Fruit fly (Drosophila melanogaster): ENCODE measurements around the gene Sgt1.

The Sgt1 gene

DNA sequence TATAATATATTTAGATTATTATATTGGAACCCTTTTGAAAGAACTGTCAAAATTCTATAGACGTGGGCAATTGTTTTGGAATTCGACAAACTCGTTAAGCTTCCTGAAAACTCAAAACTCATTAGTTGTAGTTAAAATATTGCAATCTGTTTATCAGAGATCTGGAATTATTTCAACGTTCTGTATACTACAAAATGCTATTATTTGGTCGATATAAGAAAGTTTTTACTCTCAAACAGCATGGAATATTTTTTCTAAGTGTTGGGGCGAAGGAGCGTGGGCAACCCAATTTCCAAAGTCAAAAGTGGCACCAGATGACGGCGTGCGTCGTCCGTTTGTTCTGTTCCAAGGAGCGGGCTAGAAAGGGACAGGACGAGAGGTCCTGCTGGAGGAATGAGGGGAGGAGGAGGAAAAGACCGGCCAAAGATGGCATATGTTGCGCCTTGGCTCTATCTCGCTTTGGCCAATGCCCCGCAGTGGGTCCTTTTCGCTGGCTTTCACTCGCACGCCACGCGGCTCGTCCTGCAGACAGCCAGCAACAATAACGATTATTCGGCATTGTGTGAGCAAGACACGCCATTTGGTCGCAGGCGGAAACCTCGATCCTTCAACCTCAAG, 19.2 kb downstream of the Sgt1 start:
- no peak for TF ChIP-seq jim (GFP tag; optimal IDR thresholded peaks at IDR 0.05)
- no peak for TF ChIP-seq CG9705 (GFP tag; optimal IDR thresholded peaks at IDR 0.05)
- no peak for TF ChIP-seq h (GFP tag; optimal IDR thresholded peaks at IDR 0.05)
- TF ChIP-seq woc (GFP tag; optimal IDR thresholded peaks at IDR 0.05) = no peak
- TF ChIP-seq dmrt93B (GFP tag; optimal IDR thresholded peaks at IDR 0.05) = no peak
- TF ChIP-seq GATAd (GFP tag; optimal IDR thresholded peaks at IDR 0.05) = no peak
- no peak for TF ChIP-seq Jra (GFP tag; optimal IDR thresholded peaks at IDR 0.05)
- TF ChIP-seq Abd-B (GFP tag; optimal IDR thresholded peaks at IDR 0.05) = no peak
- TF ChIP-seq dl (GFP tag; optimal IDR thresholded peaks at IDR 0.05; ENCODE audit: insufficient read depth in 1 of 2, partially characterized antibody in 2 of 2) = no peak
- TF ChIP-seq Hnf4 (GFP tag; optimal IDR thresholded peaks at IDR 0.05) = no peak
- no peak for TF ChIP-seq Hr78 (GFP tag; optimal IDR thresholded peaks at IDR 0.05)
- TF ChIP-seq usp (GFP tag; optimal IDR thresholded peaks at IDR 0.05) = no peak
- no peak for TF ChIP-seq sage (GFP tag; optimal IDR thresholded peaks at IDR 0.05)
- TF ChIP-seq Dfd (GFP tag; optimal IDR thresholded peaks at IDR 0.05) = no peak
- TF ChIP-seq foxo (GFP tag; optimal IDR thresholded peaks at IDR 0.05) = no peak
- no peak for TF ChIP-seq psq (GFP tag; optimal IDR thresholded peaks at IDR 0.05)
- no peak for TF ChIP-seq Mio (GFP tag; optimal IDR thresholded peaks at IDR 0.05)

DNA sequence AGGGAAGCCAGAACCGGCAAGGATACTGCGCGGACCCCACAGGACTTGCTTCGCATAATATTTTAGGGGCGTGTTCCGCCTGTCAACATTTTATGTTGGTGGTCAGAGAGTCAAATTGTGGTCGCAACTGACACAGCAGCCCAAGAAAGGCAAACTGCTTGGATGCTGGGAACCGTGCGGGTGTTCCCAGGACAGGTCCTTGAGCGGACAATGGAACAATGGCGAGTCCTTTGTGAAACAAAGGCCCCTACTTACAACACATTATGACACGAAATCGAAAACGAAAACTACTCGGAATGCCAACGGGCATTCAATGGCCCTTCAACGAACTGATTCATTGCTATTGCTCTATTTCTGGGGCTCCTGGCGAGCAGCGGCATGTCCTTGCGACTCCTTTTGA, 20.8 kb downstream of the Sgt1 start:
- no peak for TF ChIP-seq h (GFP tag; optimal IDR thresholded peaks at IDR 0.05)
- no peak for TF ChIP-seq dsf (GFP tag; optimal IDR thresholded peaks at IDR 0.05; ENCODE audit: borderline replicate concordance)
- no peak for TF ChIP-seq CrebA (GFP tag; optimal IDR thresholded peaks at IDR 0.05; ENCODE audit: borderline replicate concordance)
- TF ChIP-seq Hr78 (GFP tag; optimal IDR thresholded peaks at IDR 0.05) = no peak
- TF ChIP-seq Abd-B (GFP tag; optimal IDR thresholded peaks at IDR 0.05) = no peak
- no peak for TF ChIP-seq OdsH (GFP tag; optimal IDR thresholded peaks at IDR 0.05)
- no peak for TF ChIP-seq psq (GFP tag; optimal IDR thresholded peaks at IDR 0.05)
- no peak for TF ChIP-seq tai (GFP tag; optimal IDR thresholded peaks at IDR 0.05)
- TF ChIP-seq dl (GFP tag; optimal IDR thresholded peaks at IDR 0.05; ENCODE audit: insufficient read depth in 1 of 2, partially characterized antibody in 2 of 2) = no peak
- TF ChIP-seq HLH106 (tag; optimal IDR thresholded peaks at IDR 0.05) = no peak
- no peak for TF ChIP-seq CG32264 (GFP tag; optimal IDR thresholded peaks at IDR 0.05)
- TF ChIP-seq GATAd (GFP tag; optimal IDR thresholded peaks at IDR 0.05) = no peak
- TF ChIP-seq Hr83 (GFP tag; optimal IDR thresholded peaks at IDR 0.05; ENCODE audit: poor library complexity, severe bottlenecking) = no peak
- no peak for TF ChIP-seq Dfd (GFP tag; optimal IDR thresholded peaks at IDR 0.05)
- no peak for TF ChIP-seq foxo (GFP tag; optimal IDR thresholded peaks at IDR 0.05)
- no peak for TF ChIP-seq jim (GFP tag; optimal IDR thresholded peaks at IDR 0.05)
- TF ChIP-seq usp (GFP tag; optimal IDR thresholded peaks at IDR 0.05) = no peak
- TF ChIP-seq Sp1 (GFP tag; optimal IDR thresholded peaks at IDR 0.05) = no peak
- no peak for TF ChIP-seq fru (GFP tag; optimal IDR thresholded peaks at IDR 0.05)

DNA sequence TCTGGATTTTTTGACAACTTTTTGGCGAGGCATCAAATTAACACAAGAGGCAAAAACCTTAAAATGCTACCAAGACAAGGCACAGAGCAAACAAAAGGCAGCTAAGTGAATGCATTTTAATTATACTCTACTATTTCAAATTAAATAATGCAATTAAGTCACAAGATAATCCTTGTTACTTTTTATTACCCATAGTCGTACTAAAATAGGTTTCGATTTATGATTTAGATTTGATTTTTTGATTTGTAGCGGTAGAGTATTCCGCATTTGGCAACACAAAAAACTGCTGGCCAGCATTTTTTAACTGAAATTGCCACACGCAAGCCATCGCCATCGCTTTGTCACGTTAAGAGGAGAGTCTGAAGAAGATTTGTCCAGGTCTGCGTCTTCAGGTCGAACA, 22.3 kb downstream of the Sgt1 start:
- TF ChIP-seq ey (GFP tag; optimal IDR thresholded peaks at IDR 0.05) (peak; percentile 48), br (GFP tag; optimal IDR thresholded peaks at IDR 0.05) (peak; percentile 24), foxo (GFP tag; optimal IDR thresholded peaks at IDR 0.05) (peak in 1 of 2 experiments; percentile 38), Sp1 (GFP tag; optimal IDR thresholded peaks at IDR 0.05) (peak; percentile 44), woc (GFP tag; optimal IDR thresholded peaks at IDR 0.05) (peak; percentile 44), lola (GFP tag; optimal IDR thresholded peaks at IDR 0.05) (no peak), OdsH (GFP tag; optimal IDR thresholded peaks at IDR 0.05) (peak; percentile 27), rgr (GFP tag; optimal IDR thresholded peaks at IDR 0.05) (peak; percentile 46), CG32264 (GFP tag; optimal IDR thresholded peaks at IDR 0.05) (no peak), HLH106 (tag; optimal IDR thresholded peaks at IDR 0.05) (peak; percentile 51), Hr78 (GFP tag; optimal IDR thresholded peaks at IDR 0.05) (no peak), Hr83 (GFP tag; optimal IDR thresholded peaks at IDR 0.05; ENCODE audit: poor library complexity, severe bottlenecking) (no peak), h (GFP tag; optimal IDR thresholded peaks at IDR 0.05) (peak; percentile 51), sv (GFP tag; optimal IDR thresholded peaks at IDR 0.05) (no peak), fru (GFP tag; optimal IDR thresholded peaks at IDR 0.05) (peak; percentile 39), usp (GFP tag; optimal IDR thresholded peaks at IDR 0.05) (no peak), Myc (optimal IDR thresholded peaks at IDR 0.05) (no peak), Abd-B (GFP tag; optimal IDR thresholded peaks at IDR 0.05) (no peak), Dif (GFP tag; optimal IDR thresholded peaks at IDR 0.05; ENCODE audit: partially characterized antibody) (no peak), N (GFP tag; optimal IDR thresholded peaks at IDR 0.05) (no peak), GATAd (GFP tag; optimal IDR thresholded peaks at IDR 0.05) (no peak), psq (GFP tag; optimal IDR thresholded peaks at IDR 0.05) (peak; percentile 4), dl (GFP tag; optimal IDR thresholded peaks at IDR 0.05; ENCODE audit: insufficient read depth in 1 of 2, partially characterized antibody in 2 of 2) (no peak), CrebA (GFP tag; optimal IDR thresholded peaks at IDR 0.05; ENCODE audit: borderline replicate concordance) (no peak)

All from whole organism, wandering third instar larva.